Worm (Caenorhabditis elegans): ENCODE results near the gene R07E5.17.

The R07E5.17 gene

ce11 chrIII:4413099-4413498 is 8.9 kb upstream of the R07E5.17 start, which contains the start of gene mpc-1:
Gene mpc-1, plus strand, starts transcription at chrIII:4413457.
- no peak for TF ChIP-seq lin-13 (tag; optimal IDR thresholded peaks at IDR 0.05)
- TF ChIP-seq pha-4 (tag; optimal IDR thresholded peaks at IDR 0.05), result no peak
- no peak for TF ChIP-seq nhr-12 (tag; optimal IDR thresholded peaks at IDR 0.05)
- no peak for TF ChIP-seq unc-39 (tag; optimal IDR thresholded peaks at IDR 0.05)
- no peak for TF ChIP-seq ceh-39 (tag; optimal IDR thresholded peaks at IDR 0.05)
- TF ChIP-seq snpc-4 (tag; optimal IDR thresholded peaks at IDR 0.05), result no peak
- TF ChIP-seq elt-3 (tag; optimal IDR thresholded peaks at IDR 0.05), result no peak
- TF ChIP-seq nhr-2 (tag; optimal IDR thresholded peaks at IDR 0.05), result no peak
- TF ChIP-seq ham-2 (GFP tag; optimal IDR thresholded peaks at IDR 0.05), result no peak
- no peak for TF ChIP-seq sem-2 (GFP tag; optimal IDR thresholded peaks at IDR 0.05)
- no peak for TF ChIP-seq ceh-43 (GFP tag; optimal IDR thresholded peaks at IDR 0.05)
- TF ChIP-seq drap-1 (GFP tag; optimal IDR thresholded peaks at IDR 0.05), result no peak

ce11 chrIII:4412108-4413009 is 8.1 kb upstream of the R07E5.17 start:
- TF ChIP-seq ham-2 (GFP tag; optimal IDR thresholded peaks at IDR 0.05) (no peak), ces-1 (GFP tag; optimal IDR thresholded peaks at IDR 0.05) (peak; percentile 8), tbx-8 (GFP tag; optimal IDR thresholded peaks at IDR 0.05) (no peak), blmp-1 (tag; optimal IDR thresholded peaks at IDR 0.05) (no peak)

DNA sequence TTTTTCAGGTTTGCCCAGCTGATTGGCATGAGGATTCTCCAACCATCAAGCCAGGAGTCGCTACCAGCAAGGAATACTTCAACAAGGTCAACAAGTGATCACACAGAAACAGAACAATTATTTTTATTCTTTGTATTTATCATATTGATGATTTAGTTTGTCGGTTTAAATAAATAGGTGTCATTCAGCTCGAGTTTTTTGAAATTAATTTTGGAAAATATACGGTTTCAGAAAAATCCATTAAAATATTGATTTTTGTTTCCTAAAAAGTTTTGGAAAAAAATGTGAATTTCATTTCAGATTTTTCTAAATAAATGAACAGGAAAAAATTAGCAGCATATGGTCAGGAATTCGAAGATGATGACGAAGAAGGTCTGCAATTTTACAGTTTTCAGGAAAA is 4.0 kb upstream of the R07E5.17 start, which contains the start of gene gpch-1:
Gene gpch-1 (plus strand): TSS at position 301 of the 400 bp plus-strand sequence.
- TF ChIP-seq tbx-8 (GFP tag; optimal IDR thresholded peaks at IDR 0.05), result no peak
- no peak for TF ChIP-seq sptf-1 (tag; optimal IDR thresholded peaks at IDR 0.05)
- no peak for TF ChIP-seq nhr-2 (tag; optimal IDR thresholded peaks at IDR 0.05)
- no peak for TF ChIP-seq mls-2 (tag; optimal IDR thresholded peaks at IDR 0.05)
- TF ChIP-seq unc-120 (tag; optimal IDR thresholded peaks at IDR 0.05; ENCODE audit: poor library complexity, severe bottlenecking), result no peak
- no peak for TF ChIP-seq unc-39 (tag; optimal IDR thresholded peaks at IDR 0.05)
- no peak for TF ChIP-seq lin-32 (GFP tag; optimal IDR thresholded peaks at IDR 0.05)
- TF ChIP-seq cnd-1 (tag; optimal IDR thresholded peaks at IDR 0.05), result no peak
- TF ChIP-seq nhr-12 (tag; optimal IDR thresholded peaks at IDR 0.05), result no peak
- no peak for TF ChIP-seq sem-2 (GFP tag; optimal IDR thresholded peaks at IDR 0.05)
- TF ChIP-seq ces-1 (GFP tag; optimal IDR thresholded peaks at IDR 0.05), result no peak
- no peak for TF ChIP-seq mep-1 (tag; optimal IDR thresholded peaks at IDR 0.05)
- no peak for TF ChIP-seq hlh-1 (tag; optimal IDR thresholded peaks at IDR 0.05)
- TF ChIP-seq ham-2 (GFP tag; optimal IDR thresholded peaks at IDR 0.05), result no peak
- no peak for TF ChIP-seq lsy-2 (tag; optimal IDR thresholded peaks at IDR 0.05)
- TF ChIP-seq nhr-28 (tag; optimal IDR thresholded peaks at IDR 0.05), result no peak

- TF ChIP-seq unc-120 (tag; optimal IDR thresholded peaks at IDR 0.05; ENCODE audit: poor library complexity, severe bottlenecking), result no peak
- no peak for TF ChIP-seq nhr-28 (tag; optimal IDR thresholded peaks at IDR 0.05)
- TF ChIP-seq nhr-237 (tag; optimal IDR thresholded peaks at IDR 0.05), result no peak
- no peak for TF ChIP-seq blmp-1 (tag; optimal IDR thresholded peaks at IDR 0.05)
- TF ChIP-seq zip-8 (tag; optimal IDR thresholded peaks at IDR 0.05), result no peak
- TF ChIP-seq drap-1 (GFP tag; optimal IDR thresholded peaks at IDR 0.05), result no peak
- no peak for TF ChIP-seq mab-5 (tag; optimal IDR thresholded peaks at IDR 0.05)
- no peak for TF ChIP-seq sem-2 (GFP tag; optimal IDR thresholded peaks at IDR 0.05)
- TF ChIP-seq sptf-1 (tag; optimal IDR thresholded peaks at IDR 0.05), result no peak
- no peak for TF ChIP-seq lin-32 (GFP tag; optimal IDR thresholded peaks at IDR 0.05)
- TF ChIP-seq flh-1 (GFP tag; optimal IDR thresholded peaks at IDR 0.05), result no peak
- TF ChIP-seq nhr-2 (tag; optimal IDR thresholded peaks at IDR 0.05), result no peak
- no peak for TF ChIP-seq hlh-1 (tag; optimal IDR thresholded peaks at IDR 0.05)
- TF ChIP-seq elt-1 (tag; optimal IDR thresholded peaks at IDR 0.05; ENCODE audit: borderline replicate concordance, insufficient read depth), result no peak
- TF ChIP-seq bed-3 (GFP tag; optimal IDR thresholded peaks at IDR 0.05), result no peak
- no peak for TF ChIP-seq tbx-8 (GFP tag; optimal IDR thresholded peaks at IDR 0.05)
- no peak for TF ChIP-seq ceh-39 (tag; optimal IDR thresholded peaks at IDR 0.05)
These were observed 2.9 kb upstream of the R07E5.17 start, which contains the start of gene prdx-3 for ce11 chrIII:4407144-4407543. Gene prdx-3, plus strand, starts transcription at chrIII:4407444.

DNA sequence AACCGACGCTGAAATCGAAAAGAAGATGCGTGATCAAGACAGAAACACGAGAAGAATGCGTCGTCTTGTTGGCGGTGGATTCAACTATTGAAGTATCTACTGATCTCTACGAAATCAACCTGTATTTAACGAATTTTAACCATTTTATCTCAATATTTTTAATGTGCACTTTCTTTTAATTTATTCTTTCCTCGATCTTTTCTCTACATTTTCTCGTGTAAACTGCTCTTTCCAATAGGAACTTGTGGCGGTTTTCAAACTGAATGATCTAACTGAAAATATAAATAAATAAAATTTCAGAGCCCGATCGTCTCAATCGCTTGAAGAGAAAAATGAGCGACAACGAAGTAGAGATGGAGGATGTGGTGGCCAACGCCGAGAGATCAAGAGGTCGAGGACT is 1.8 kb upstream of the R07E5.17 start, which contains the start of gene rnp-4:
Gene rnp-4 (plus strand): TSS at position 301 of the 400 bp plus-strand sequence.
- TF ChIP-seq M03D4.4 (tag; optimal IDR thresholded peaks at IDR 0.05) (no peak), lsy-2 (tag; optimal IDR thresholded peaks at IDR 0.05) (no peak), drap-1 (GFP tag; optimal IDR thresholded peaks at IDR 0.05) (no peak), zip-8 (tag; optimal IDR thresholded peaks at IDR 0.05) (no peak), nhr-28 (tag; optimal IDR thresholded peaks at IDR 0.05) (no peak), nhr-12 (tag; optimal IDR thresholded peaks at IDR 0.05) (no peak), unc-39 (tag; optimal IDR thresholded peaks at IDR 0.05) (no peak), blmp-1 (tag; optimal IDR thresholded peaks at IDR 0.05) (no peak), sptf-1 (tag; optimal IDR thresholded peaks at IDR 0.05) (no peak), elt-1 (tag; optimal IDR thresholded peaks at IDR 0.05; ENCODE audit: borderline replicate concordance, insufficient read depth) (no peak), ham-2 (GFP tag; optimal IDR thresholded peaks at IDR 0.05) (no peak), ceh-39 (tag; optimal IDR thresholded peaks at IDR 0.05) (no peak)

Data from whole organism, mixed stage, embryonic.